Fruit fly (Drosophila melanogaster): Measurements from ENCODE around the gene Ssdp.

DNA sequence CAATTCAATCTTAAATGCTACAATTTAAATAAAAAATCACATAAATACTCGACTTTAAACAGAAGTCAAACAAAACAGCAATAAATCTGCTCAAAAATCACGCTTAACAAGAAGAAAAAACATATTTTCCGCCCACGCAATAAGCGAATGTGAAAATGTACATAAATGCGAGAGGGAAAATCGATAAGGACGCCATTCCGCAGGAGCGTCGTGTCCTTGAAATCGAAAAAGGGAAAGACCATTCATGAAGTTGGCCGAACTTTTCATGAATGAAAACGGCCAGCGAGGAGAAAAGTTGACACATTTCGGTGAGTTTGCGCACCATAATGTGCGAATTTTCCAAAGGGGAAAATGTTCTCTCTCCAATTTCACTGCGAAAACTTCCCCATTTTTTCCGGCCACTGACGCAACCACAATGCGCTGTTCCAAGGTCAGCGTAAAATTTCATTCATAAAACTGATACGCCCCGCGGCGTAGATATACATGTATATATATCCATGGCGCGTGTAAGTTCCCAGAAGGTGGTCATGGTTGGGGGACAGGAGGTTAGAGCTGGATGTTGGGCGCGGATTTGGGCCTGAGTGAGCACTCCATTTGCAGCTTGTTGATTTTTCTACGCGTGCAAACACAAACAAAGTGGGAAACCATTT, 39.1 kb downstream of the Ssdp start:
- TF ChIP-seq CG8765 (GFP tag; IDR thresholded peaks at IDR 0.05): no peak
- no peak for TF ChIP-seq salm (tag; optimal IDR thresholded peaks at IDR 0.05)
- TF ChIP-seq dati (GFP tag; IDR thresholded peaks at IDR 0.05): no peak
- TF ChIP-seq CG11093 (GFP tag; IDR thresholded peaks at IDR 0.05): no peak
- no peak for TF ChIP-seq CG4424 (GFP tag; optimal IDR thresholded peaks at IDR 0.05)
- no peak for TF ChIP-seq Hr51 (GFP tag; optimal IDR thresholded peaks at IDR 0.05)
- TF ChIP-seq oc (tag; optimal IDR thresholded peaks at IDR 0.05): no peak
- TF ChIP-seq NK7.1 (GFP tag; optimal IDR thresholded peaks at IDR 0.05): no peak
- TF ChIP-seq CG14050 (GFP tag; IDR thresholded peaks at IDR 0.05): no peak
- TF ChIP-seq sob (GFP tag; IDR thresholded peaks at IDR 0.05): no peak
- no peak for TF ChIP-seq amos (GFP tag; IDR thresholded peaks at IDR 0.05; ENCODE audit: partially characterized antibody)
- TF ChIP-seq z (GFP tag; IDR thresholded peaks at IDR 0.05): no peak

Data from whole organism, embryonic.